Worm (Caenorhabditis elegans): Measurements from ENCODE around the gene cutc-1.

- TF ChIP-seq elt-3 (tag; optimal IDR thresholded peaks at IDR 0.05): no peak
- no peak for TF ChIP-seq lin-13 (GFP tag; optimal IDR thresholded peaks at IDR 0.05)
- TF ChIP-seq mdl-1 (tag; optimal IDR thresholded peaks at IDR 0.05): no peak
- no peak for TF ChIP-seq lin-35 (GFP tag; optimal IDR thresholded peaks at IDR 0.05)
- TF ChIP-seq dpl-1 (GFP tag; optimal IDR thresholded peaks at IDR 0.05): no peak
- no peak for TF ChIP-seq unc-86 (tag; optimal IDR thresholded peaks at IDR 0.05)
- no peak for TF ChIP-seq ztf-4 (tag; optimal IDR thresholded peaks at IDR 0.05)
- TF ChIP-seq nhr-90 (tag; optimal IDR thresholded peaks at IDR 0.05; ENCODE audit: poor library complexity): no peak
- no peak for TF ChIP-seq sptf-1 (tag; optimal IDR thresholded peaks at IDR 0.05)
- no peak for TF ChIP-seq ama-1 (optimal IDR thresholded peaks at IDR 0.05)
- TF ChIP-seq fkh-10 (GFP tag; optimal IDR thresholded peaks at IDR 0.05): no peak
- no peak for TF ChIP-seq tlp-1 (tag; optimal IDR thresholded peaks at IDR 0.05)
- no peak for TF ChIP-seq mep-1 (tag; optimal IDR thresholded peaks at IDR 0.05)
These were observed 47.8 kb upstream of the cutc-1 start for ce11 chrIII:8451181-8451580.
